Worm (Caenorhabditis elegans): Measurements from ENCODE around the gene pfs-2.

pfs-2 gene

DNA sequence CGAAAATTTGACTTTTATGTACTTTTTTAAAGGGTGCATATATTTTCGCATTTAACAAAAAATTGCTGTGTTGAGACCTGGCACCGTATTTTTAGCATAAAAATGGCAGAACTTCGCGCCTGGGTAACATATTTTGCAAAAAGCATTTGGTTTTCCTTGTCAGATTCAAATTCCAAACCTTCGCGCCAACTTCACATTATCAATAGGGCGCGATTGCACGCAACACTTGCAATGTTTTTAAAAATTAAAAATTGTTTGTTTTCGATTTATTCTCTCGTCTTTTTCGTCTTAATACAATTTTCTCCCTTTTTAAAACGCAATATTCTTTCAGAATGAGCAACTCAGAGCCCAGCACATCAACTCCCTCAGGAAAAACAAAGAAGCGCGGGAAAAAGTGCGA, 25.5 kb downstream of the pfs-2 start, which contains the start of gene mes-2 (continued):
- peak; percentile 90 for TF ChIP-seq snu-23 (GFP tag; optimal IDR thresholded peaks at IDR 0.05)
- TF ChIP-seq mab-9 (GFP tag; IDR thresholded peaks at IDR 0.05) = 0 out of 2 replicates have a peak, but pooled peaks have one; percentile 31
- no peak for TF ChIP-seq aha-1 (tag; optimal IDR thresholded peaks at IDR 0.05)
- TF ChIP-seq fos-1 (tag; optimal IDR thresholded peaks at IDR 0.05) = peak; percentile 79
- no peak for TF ChIP-seq sptf-1 (tag; optimal IDR thresholded peaks at IDR 0.05)
- peak; percentile 40 for TF ChIP-seq hpl-2 (GFP tag; optimal IDR thresholded peaks at IDR 0.05)
- peak; percentile 73 for TF ChIP-seq fkh-8 (tag; optimal IDR thresholded peaks at IDR 0.05)
- TF ChIP-seq F16B12.6 (tag; optimal IDR thresholded peaks at IDR 0.05) = peak; percentile 70
- TF ChIP-seq hlh-17 (GFP tag; optimal IDR thresholded peaks at IDR 0.05; ENCODE audit: borderline replicate concordance) = no peak
- peak; percentile 86 for TF ChIP-seq nhr-90 (tag; optimal IDR thresholded peaks at IDR 0.05; ENCODE audit: poor library complexity)
- peak; percentile 76 for TF ChIP-seq unc-86 (tag; optimal IDR thresholded peaks at IDR 0.05)
- TF ChIP-seq lin-39 (tag; optimal IDR thresholded peaks at IDR 0.05) = peak; percentile 49
- TF ChIP-seq dsc-1 (tag; optimal IDR thresholded peaks at IDR 0.05) = peak; percentile 88
- TF ChIP-seq C34B4.2 (tag; optimal IDR thresholded peaks at IDR 0.05) = no peak
- no peak for TF ChIP-seq sup-37 (GFP tag; optimal IDR thresholded peaks at IDR 0.05)
- peak; percentile 6 for TF ChIP-seq lir-3 (tag; optimal IDR thresholded peaks at IDR 0.05; ENCODE audit: poor library complexity)
- peak; percentile 77 for TF ChIP-seq snpc-4 (tag; optimal IDR thresholded peaks at IDR 0.05)
- peak; percentile 89 for TF ChIP-seq nhr-71 (tag; optimal IDR thresholded peaks at IDR 0.05)
- TF ChIP-seq fkh-10 (GFP tag; optimal IDR thresholded peaks at IDR 0.05) = peak; percentile 20
- peak; percentile 59; the same call in 1 of the 2 replicates for TF ChIP-seq grh-1 (GFP tag; IDR thresholded peaks at IDR 0.05)
- no peak for TF ChIP-seq mef-2 (tag; optimal IDR thresholded peaks at IDR 0.05)
- TF ChIP-seq unc-98 (GFP tag; IDR thresholded peaks at IDR 0.05) = no peak
- TF ChIP-seq ceh-88 (GFP tag; IDR thresholded peaks at IDR 0.05) = peak; percentile 46; the same call in 1 of the 2 replicates
- TF ChIP-seq ama-1 (optimal IDR thresholded peaks at IDR 0.05) = no peak
- peak; percentile 24 for TF ChIP-seq ceh-90 (tag; optimal IDR thresholded peaks at IDR 0.05)
- no peak for TF ChIP-seq tlp-1 (tag; optimal IDR thresholded peaks at IDR 0.05)
- peak; percentile 98 to 99 for TF ChIP-seq lin-35 (GFP tag; optimal IDR thresholded peaks at IDR 0.05)
- peak; percentile 80 to 92 (median 89) for TF ChIP-seq ceh-82 (tag; optimal IDR thresholded peaks at IDR 0.05)
- TF ChIP-seq efl-1 (optimal IDR thresholded peaks at IDR 0.05) = peak; percentile 99 to 100
- peak; percentile 99 to 100 for TF ChIP-seq efl-1 (GFP tag; optimal IDR thresholded peaks at IDR 0.05 in 1 of 2)
- peak; percentile 80 for TF ChIP-seq nhr-20 (tag; optimal IDR thresholded peaks at IDR 0.05)
- TF ChIP-seq fkh-4 (tag; optimal IDR thresholded peaks at IDR 0.05; ENCODE audit: borderline replicate concordance) = no peak
- TF ChIP-seq elt-2 (tag; optimal IDR thresholded peaks at IDR 0.05) = peak; percentile 35
- TF ChIP-seq alr-1 (tag; optimal IDR thresholded peaks at IDR 0.05; ENCODE audit: borderline replicate concordance) = no peak
- TF ChIP-seq mdl-1 (tag; optimal IDR thresholded peaks at IDR 0.05) = peak in 1 of 2 experiments; percentile 78
- no peak for TF ChIP-seq ets-5 (GFP tag; IDR thresholded peaks at IDR 0.05)
- TF ChIP-seq lsy-2 (tag; optimal IDR thresholded peaks at IDR 0.05) = peak; percentile 90 to 93
- TF ChIP-seq egl-13 (tag; optimal IDR thresholded peaks at IDR 0.05) = peak; percentile 43
- no peak for TF ChIP-seq nhr-84 (tag; optimal IDR thresholded peaks at IDR 0.05)
- TF ChIP-seq isw-1 (GFP tag; IDR thresholded peaks at IDR 0.05) = peak; percentile 68
- TF ChIP-seq blmp-1 (tag; optimal IDR thresholded peaks at IDR 0.05) = no peak
- peak; percentile 73 for TF ChIP-seq ztf-4 (tag; optimal IDR thresholded peaks at IDR 0.05)
- peak; percentile 49 for TF ChIP-seq zip-4 (GFP tag; optimal IDR thresholded peaks at IDR 0.05)
- no peak for TF ChIP-seq efl-3 (GFP tag; optimal IDR thresholded peaks at IDR 0.05)
- no peak for TF ChIP-seq sox-4 (tag; optimal IDR thresholded peaks at IDR 0.05)
- TF ChIP-seq nhr-76 (tag; optimal IDR thresholded peaks at IDR 0.05) = no peak
- peak; percentile 41 for TF ChIP-seq zag-1 (tag; optimal IDR thresholded peaks at IDR 0.05)
- TF ChIP-seq Y116A8C.19 (tag; optimal IDR thresholded peaks at IDR 0.05; ENCODE audit: borderline replicate concordance) = no peak
- TF ChIP-seq egl-27 (tag; optimal IDR thresholded peaks at IDR 0.05) = no peak
- TF ChIP-seq unc-130 (tag; optimal IDR thresholded peaks at IDR 0.05) = peak; percentile 89
- no peak for TF ChIP-seq pqm-1 (tag; optimal IDR thresholded peaks at IDR 0.05)
- no peak for TF ChIP-seq ceh-63 (GFP tag; optimal IDR thresholded peaks at IDR 0.05)
- peak; percentile 26 for TF ChIP-seq pax-3 (tag; optimal IDR thresholded peaks at IDR 0.05)
